Worm (Caenorhabditis elegans) whole organism, early embryonic: ENCODE data around the gene C26E6.12.

Source experiments
- ama-1 ChIP-seq: fragments of 150-350 bp; optimal IDR thresholded peaks from 2 replicates; lab custom pipeline; 2014
- hmbx-1 ChIP-seq: sonication (generic microtip); optimal IDR thresholded peaks from 2 replicates; lab custom pipeline; 2016; ENCODE audit warnings: mild to moderate bottlenecking, missing genetic modification characterization, missing compliant biosample characterization

DNA sequence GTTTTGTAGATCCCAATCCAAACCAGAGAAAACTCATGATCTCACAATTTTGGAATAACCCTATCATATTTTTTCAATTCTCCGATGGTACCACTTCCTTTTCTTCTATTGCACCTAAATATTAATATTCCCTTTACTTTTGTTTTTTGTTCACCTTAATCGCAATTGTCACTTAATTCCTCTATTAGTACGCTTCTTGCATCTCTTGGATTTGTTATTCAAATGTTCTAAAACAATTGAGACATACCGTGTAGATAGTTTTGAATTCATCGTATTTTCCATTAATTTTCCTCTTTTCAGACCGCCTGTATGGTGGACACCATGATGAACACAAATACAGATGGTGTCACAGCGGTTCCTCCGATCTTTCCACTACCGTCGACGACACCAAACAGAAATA, 19.8 kb upstream of the C26E6.12 start, which contains the start of gene flh-2:
- TF ChIP-seq ama-1 (lab: Kevin White, UChicago) (no peak), hmbx-1 (tag; lab: Kevin White, UChicago) (no peak)
